Fruit fly (Drosophila melanogaster): ENCODE measurements around the gene CG32816.

dm6 chrX:314823-315222 lies 155.7 kb downstream of the CG32816 start, which contains the start of gene Or1a:
- no peak for TF ChIP-seq CG8478 (optimal IDR thresholded peaks at IDR 0.05)
- TF ChIP-seq Dll (optimal IDR thresholded peaks at IDR 0.05), result no peak
- TF ChIP-seq psq (optimal IDR thresholded peaks at IDR 0.05), result no peak
